Worm (Caenorhabditis elegans): ENCODE data around the gene K06G5.3.

ce11 chrX:14241531-14241930, 18.5 kb upstream of the K06G5.3 start:
- no peak for TF ChIP-seq nfya-1 (tag; optimal IDR thresholded peaks at IDR 0.05; ENCODE audit: borderline replicate concordance, insufficient read depth)
- no peak for TF ChIP-seq cebp-2 (GFP tag; IDR thresholded peaks at IDR 0.05)
- TF ChIP-seq ceh-79 (tag; optimal IDR thresholded peaks at IDR 0.05): no peak
- no peak for TF ChIP-seq unc-62 (GFP tag; optimal IDR thresholded peaks at IDR 0.05)
- no peak for TF ChIP-seq ama-1 (optimal IDR thresholded peaks at IDR 0.05)
- TF ChIP-seq ama-1 (GFP tag; optimal IDR thresholded peaks at IDR 0.05): no peak
- TF ChIP-seq nhr-27 (tag; optimal IDR thresholded peaks at IDR 0.05): no peak
- no peak for TF ChIP-seq ztf-25 (GFP tag; IDR thresholded peaks at IDR 0.05)
- no peak for TF ChIP-seq him-1 (tag; optimal IDR thresholded peaks at IDR 0.05)
- no peak for TF ChIP-seq egl-18 (GFP tag; IDR thresholded peaks at IDR 0.05)

Measured in whole organism, young adult.